Fruit fly (Drosophila melanogaster) whole organism, embryonic: ENCODE results near the gene CG1628.

Experiments used
- Abd-B ChIP-seq: fragments of 200-800 bp; sonication (Bioruptor generic); optimal IDR thresholded peaks from 2 replicates; lab custom pipeline; 2018; ENCODE audit warnings: missing biosample characterization, mild to moderate bottlenecking, missing genetic modification characterization, moderate library complexity
- Atf3 ChIP-seq: fragments of 200-800 bp; sonication (Bioruptor generic); optimal IDR thresholded peaks from 3 replicates; lab custom pipeline; 2016; ENCODE audit warnings: missing biosample characterization, missing genetic modification characterization
- CG10979 ChIP-seq: fragments of 200-800 bp; sonication (Bioruptor generic); optimal IDR thresholded peaks from 2 replicates; lab custom pipeline; 2018; ENCODE audit warnings: missing biosample characterization, mild to moderate bottlenecking, missing genetic modification characterization, moderate library complexity
- CG12769 ChIP-seq: fragments of 200-800 bp; sonication (Bioruptor generic); optimal IDR thresholded peaks from 2 replicates; lab custom pipeline; 2019; ENCODE audit warnings: missing biosample characterization, mild to moderate bottlenecking, missing genetic modification characterization, moderate library complexity
- CG1603 ChIP-seq: fragments of 200-800 bp; sonication (Bioruptor generic); optimal IDR thresholded peaks from 2 replicates; lab custom pipeline; 2019; ENCODE audit warnings: missing biosample characterization, mild to moderate bottlenecking, missing genetic modification characterization, moderate library complexity
- CG17385 ChIP-seq: fragments of 200-800 bp; sonication (Bioruptor generic); optimal IDR thresholded peaks from 3 replicates; lab custom pipeline; 2018; ENCODE audit warnings: missing biosample characterization, mild to moderate bottlenecking, missing genetic modification characterization
- CG18619 ChIP-seq: fragments of 200-800 bp; sonication (Bioruptor generic); optimal IDR thresholded peaks from 3 replicates; lab custom pipeline; 2017; ENCODE audit warnings: missing biosample characterization, mild to moderate bottlenecking, missing genetic modification characterization
- CG2678 ChIP-seq: fragments of 200-800 bp; sonication (Bioruptor generic); optimal IDR thresholded peaks from 3 replicates; lab custom pipeline; 2019; ENCODE audit warnings: missing biosample characterization, mild to moderate bottlenecking, missing genetic modification characterization, moderate library complexity
- CG2712 ChIP-seq: fragments of 200-800 bp; optimal IDR thresholded peaks from 3 replicates; lab custom pipeline; 2019; ENCODE audit warnings: missing biosample characterization, mild to moderate bottlenecking, missing genetic modification characterization, moderate library complexity
- CG32532 ChIP-seq: fragments of 200-800 bp; sonication (Bioruptor generic); IDR thresholded peaks from 2 replicates; pipeline ENCODE4 v1.3.6; 2022; ENCODE audit warnings: missing biosample characterization, missing genetic modification characterization
- CG4282 ChIP-seq: fragments of 200-800 bp; sonication (Bioruptor generic); optimal IDR thresholded peaks from 2 replicates; lab custom pipeline; 2016; ENCODE audit warnings: missing biosample characterization, missing genetic modification characterization
- CG4730 ChIP-seq: fragments of 200-800 bp; sonication (Bioruptor generic); IDR thresholded peaks from 2 replicates; pipeline ENCODE4 v1.3.6; 2022; ENCODE audit warnings: missing biosample characterization, missing genetic modification characterization
- CG6689 ChIP-seq: fragments of 200-800 bp; sonication (Bioruptor generic); IDR thresholded peaks from 2 replicates; pipeline ENCODE4 v1.3.6; 2022; ENCODE audit warnings: missing biosample characterization, missing genetic modification characterization
- CG7357 ChIP-seq: fragments of 200-800 bp; sonication (Bioruptor generic); IDR thresholded peaks from 3 replicates; pipeline ENCODE4 v1.3.6; 2022; ENCODE audit warnings: missing biosample characterization, missing genetic modification characterization
- CG7745 ChIP-seq: fragments of 200-800 bp; sonication (Bioruptor generic); optimal IDR thresholded peaks from 2 replicates; lab custom pipeline; 2018; ENCODE audit warnings: missing biosample characterization, mild to moderate bottlenecking, missing genetic modification characterization, moderate library complexity
- CG8944 ChIP-seq: fragments of 200-800 bp; sonication (Bioruptor generic); optimal IDR thresholded peaks from 3 replicates; lab custom pipeline; 2016; ENCODE audit warnings: missing biosample characterization, missing genetic modification characterization
- CG9727 ChIP-seq: fragments of 200-800 bp; sonication (Bioruptor generic); optimal IDR thresholded peaks from 3 replicates; lab custom pipeline; 2017; ENCODE audit warnings: missing biosample characterization, mild to moderate bottlenecking, missing genetic modification characterization
- Drgx ChIP-seq: fragments of 200-800 bp; sonication (Bioruptor generic); IDR thresholded peaks from 2 replicates; pipeline ENCODE4 v1.3.6; 2022; ENCODE audit warnings: missing biosample characterization, missing genetic modification characterization
- HHEX ChIP-seq: fragments of 200-800 bp; sonication (Bioruptor generic); optimal IDR thresholded peaks from 3 replicates; lab custom pipeline; 2017; ENCODE audit warnings: missing biosample characterization, mild to moderate bottlenecking, missing genetic modification characterization, missing genetic modification reagents
- HLH3B ChIP-seq: fragments of 200-800 bp; sonication (Bioruptor generic); IDR thresholded peaks from 2 replicates; pipeline ENCODE4 v1.3.6; 2022; ENCODE audit warnings: missing biosample characterization, missing genetic modification characterization
- HLH54F ChIP-seq: fragments of 200-800 bp; sonication (Bioruptor generic); optimal IDR thresholded peaks from 3 replicates; lab custom pipeline; 2016; ENCODE audit warnings: missing biosample characterization, missing genetic modification characterization
- Hr39 ChIP-seq: fragments of >200 bp; optimal IDR thresholded peaks from 2 replicates; lab custom pipeline; 2017
- Med ChIP-seq: fragments of 200-800 bp; sonication (Bioruptor generic); peaks from one replicate; lab custom pipeline; 2016; ENCODE audit warnings: missing biosample characterization, missing genetic modification characterization, mild to moderate bottlenecking, inconsistent platforms, moderate library complexity
- NFAT ChIP-seq: fragments of 200-800 bp; sonication (Bioruptor generic); IDR thresholded peaks from 2 replicates; pipeline ENCODE4 v1.3.6; 2022; ENCODE audit warnings: missing biosample characterization, missing genetic modification characterization
- Ptx1 ChIP-seq: fragments of 200-800 bp; sonication (Bioruptor generic); IDR thresholded peaks from 2 replicates; pipeline ENCODE4 v1.3.6; 2022; ENCODE audit warnings: missing biosample characterization, missing genetic modification characterization
- Scr ChIP-seq: fragments of 200-800 bp; sonication (Bioruptor generic); IDR thresholded peaks from 2 replicates; pipeline ENCODE4 v1.3.6; 2022; ENCODE audit warnings: missing biosample characterization, missing genetic modification characterization; ENCODE audit not compliant: partially characterized antibody
- Six4 ChIP-seq: fragments of 200-800 bp; sonication (Bioruptor generic); optimal IDR thresholded peaks from 2 replicates; lab custom pipeline; 2016; ENCODE audit warnings: missing biosample characterization, missing genetic modification characterization
- Sox102F ChIP-seq: fragments of 200-800 bp; sonication (Bioruptor generic); optimal IDR thresholded peaks from 2 replicates; lab custom pipeline; 2018; ENCODE audit warnings: missing biosample characterization, mild to moderate bottlenecking, missing genetic modification characterization, moderate library complexity
- amos ChIP-seq: fragments of 200-800 bp; sonication (Bioruptor generic); IDR thresholded peaks from 2 replicates; pipeline ENCODE4 v1.3.6; 2022; ENCODE audit warnings: missing biosample characterization, missing genetic modification characterization; ENCODE audit not compliant: partially characterized antibody
- bsh ChIP-seq, 2 experiments: fragments of 200-800 bp; sonication (Bioruptor generic); optimal IDR thresholded peaks; 2 replicates each; lab custom pipeline; 2017 to 2018; ENCODE audit warnings: mild to moderate bottlenecking in 2 of 2, missing biosample characterization in 2 of 2, missing genetic modification characterization in 2 of 2, moderate library complexity in 1 of 2
- corto ChIP-seq: fragments of 200-800 bp; sonication (Bioruptor generic); optimal IDR thresholded peaks from 2 replicates; lab custom pipeline; 2016; ENCODE audit warnings: missing biosample characterization, mild to moderate bottlenecking, missing genetic modification characterization, moderate library complexity
- dimm ChIP-seq: fragments of 200-800 bp; sonication (Bioruptor generic); IDR thresholded peaks from 2 replicates; pipeline ENCODE4 v1.3.6; 2022; ENCODE audit warnings: missing biosample characterization, missing genetic modification characterization
- dmrt11E ChIP-seq: fragments of 200-800 bp; sonication (Bioruptor generic); optimal IDR thresholded peaks from 3 replicates; lab custom pipeline; 2018; ENCODE audit warnings: missing biosample characterization, mild to moderate bottlenecking, missing genetic modification characterization, moderate library complexity
- dmrt99B ChIP-seq: fragments of 200-800 bp; sonication (Bioruptor generic); optimal IDR thresholded peaks from 2 replicates; lab custom pipeline; 2018; ENCODE audit warnings: missing biosample characterization, mild to moderate bottlenecking, missing genetic modification characterization, moderate library complexity
- ems ChIP-seq: fragments of 200-800 bp; sonication (Bioruptor generic); optimal IDR thresholded peaks from 3 replicates; lab custom pipeline; 2016; ENCODE audit warnings: missing biosample characterization, missing genetic modification characterization
- exex ChIP-seq: fragments of 200-800 bp; sonication (Bioruptor generic); optimal IDR thresholded peaks from 4 replicates; lab custom pipeline; 2018; ENCODE audit warnings: missing biosample characterization, mild to moderate bottlenecking, missing genetic modification characterization, moderate library complexity
- fd102C ChIP-seq: fragments of 200-800 bp; sonication (Bioruptor generic); optimal IDR thresholded peaks from 2 replicates; lab custom pipeline; 2018; ENCODE audit warnings: missing biosample characterization, mild to moderate bottlenecking, missing genetic modification characterization, moderate library complexity
- gem ChIP-seq: fragments of 200-800 bp; sonication (Bioruptor generic); optimal IDR thresholded peaks from 2 replicates; lab custom pipeline; 2019; ENCODE audit warnings: missing biosample characterization, mild to moderate bottlenecking, missing genetic modification characterization, moderate library complexity
- grau ChIP-seq: fragments of 200-800 bp; optimal IDR thresholded peaks from 3 replicates; lab custom pipeline; 2019; ENCODE audit warnings: missing biosample characterization, mild to moderate bottlenecking, missing genetic modification characterization, moderate library complexity
- hb ChIP-seq: fragments of 200-800 bp; sonication (Bioruptor generic); IDR thresholded peaks from 3 replicates; pipeline ENCODE4 v1.3.6; 2022; ENCODE audit warnings: missing biosample characterization, missing genetic modification characterization; ENCODE audit not compliant: partially characterized antibody
- insv ChIP-seq, 2 experiments: fragments of 200-800 bp; sonication (Bioruptor generic); optimal IDR thresholded peaks; 3 replicates each; lab custom pipeline; 2016 to 2018; ENCODE audit warnings: missing biosample characterization in 2 of 2, missing genetic modification characterization in 2 of 2
- lbe ChIP-seq: fragments of 200-800 bp; sonication (Bioruptor generic); optimal IDR thresholded peaks from 2 replicates; lab custom pipeline; 2016; ENCODE audit warnings: missing biosample characterization, mild to moderate bottlenecking, missing genetic modification characterization
- nmo ChIP-seq: fragments of 200-800 bp; sonication (Bioruptor generic); optimal IDR thresholded peaks from 2 replicates; lab custom pipeline; 2018; ENCODE audit warnings: missing biosample characterization, mild to moderate bottlenecking, missing genetic modification characterization, moderate library complexity
- nom ChIP-seq: fragments of 200-800 bp; sonication (Bioruptor generic); optimal IDR thresholded peaks from 2 replicates; lab custom pipeline; 2017; ENCODE audit warnings: missing biosample characterization, missing genetic modification characterization, mild to moderate bottlenecking, moderate library complexity, missing genetic modification reagents
- phol ChIP-seq: fragments of 200-800 bp; sonication (Bioruptor generic); optimal IDR thresholded peaks from 3 replicates; lab custom pipeline; 2018; ENCODE audit warnings: missing biosample characterization, mild to moderate bottlenecking, missing genetic modification characterization, moderate library complexity
- pum ChIP-seq: fragments of 200-800 bp; sonication (Bioruptor generic); optimal IDR thresholded peaks from 2 replicates; lab custom pipeline; 2016; ENCODE audit warnings: missing biosample characterization, missing genetic modification characterization
- row ChIP-seq: fragments of 200-800 bp; sonication (Bioruptor generic); IDR thresholded peaks from 3 replicates; pipeline ENCODE4 v1.3.6; 2022; ENCODE audit warnings: missing biosample characterization, missing genetic modification characterization
- sens ChIP-seq: fragments of 200-800 bp; sonication (Bioruptor generic); peaks from one replicate; lab custom pipeline; 2016; ENCODE audit warnings: missing biosample characterization, missing genetic modification characterization
- stc ChIP-seq: fragments of 200-800 bp; sonication (Bioruptor generic); IDR thresholded peaks from 2 replicates; pipeline ENCODE4 v1.3.6; 2022; ENCODE audit warnings: missing biosample characterization, missing genetic modification characterization

Gene CG1628

dm6 chrX:10585158-10585634 is 17.3 kb downstream of the CG1628 start, which contains the start of gene spri (continued):
- TF ChIP-seq nom, result peak; percentile 88
- peak; percentile 86 for TF ChIP-seq Med (GFP tag; lab: Kevin White, UChicago)
- TF ChIP-seq hb (GFP tag; lab: Robert Waterston, UW), result no peak
- TF ChIP-seq Hr39 (lab: Kevin White, UChicago), result no peak
- TF ChIP-seq HLH3B (GFP tag; lab: Robert Waterston, UW), result 0 out of 2 replicates have a peak, but pooled peaks have one; percentile 37
- peak; percentile 6 for TF ChIP-seq dmrt99B (tag; lab: Kevin White, UChicago)
- peak; percentile 12; the same call in 1 of the 2 replicates for TF ChIP-seq amos
- TF ChIP-seq CG12769 (tag; lab: Kevin White, UChicago), result peak; percentile 48
- no peak for TF ChIP-seq fd102C
- peak; percentile 52; the same call in 1 of the 2 replicates for TF ChIP-seq Drgx (GFP tag; lab: Robert Waterston, UW)
- peak; percentile 51 for TF ChIP-seq CG32532 (GFP tag; lab: Robert Waterston, UW)
- no peak for TF ChIP-seq pum
- TF ChIP-seq row (GFP tag; lab: Robert Waterston, UW), result peak; percentile 57
- TF ChIP-seq exex (tag; lab: Kevin White, UChicago), result peak; percentile 4
- no peak for TF ChIP-seq CG8944 (GFP tag; lab: Kevin White, UChicago)
- TF ChIP-seq CG7745 (tag; lab: Kevin White, UChicago), result no peak

- TF ChIP-seq nom, result peak; percentile 48
- TF ChIP-seq lbe, result peak; percentile 90
- no peak for TF ChIP-seq Six4
- TF ChIP-seq phol (tag; lab: Kevin White, UChicago), result peak; percentile 10
- peak; percentile 3 for TF ChIP-seq CG9727 (GFP tag; lab: Kevin White, UChicago)
- TF ChIP-seq CG1603, result peak; percentile 22
- TF ChIP-seq Drgx (GFP tag; lab: Robert Waterston, UW), result peak; percentile 55; the same call in 1 of the 2 replicates
- TF ChIP-seq Sox102F (GFP tag; lab: Kevin White, UChicago), result peak; percentile 25
- TF ChIP-seq CG2678 (tag; lab: Kevin White, UChicago), result no peak
- no peak for TF ChIP-seq Hr39 (lab: Kevin White, UChicago)
- TF ChIP-seq CG7357 (GFP tag; lab: Robert Waterston, UW), result no peak
- no peak for TF ChIP-seq Atf3 (GFP tag; lab: Kevin White, UChicago)
- peak; percentile 78 for TF ChIP-seq sens (GFP tag; lab: Kevin White, UChicago)
- TF ChIP-seq Scr (GFP tag; lab: Robert Waterston, UW), result no peak
- no peak for TF ChIP-seq stc (GFP tag; lab: Robert Waterston, UW)
- TF ChIP-seq CG17385, result no peak
- no peak for TF ChIP-seq CG4730
- peak; percentile 50 for TF ChIP-seq grau (tag; lab: Kevin White, UChicago)
- peak; percentile 74 for TF ChIP-seq Med (GFP tag; lab: Kevin White, UChicago)
- TF ChIP-seq CG10979 (tag; lab: Kevin White, UChicago), result peak; percentile 5
- no peak for TF ChIP-seq CG18619 (GFP tag; lab: Kevin White, UChicago)
- peak; percentile 34; the same call in 1 of the 2 replicates for TF ChIP-seq Ptx1 (GFP tag; lab: Robert Waterston, UW)
- peak; percentile 7 for TF ChIP-seq nmo (GFP tag; lab: Kevin White, UChicago)
- peak; percentile 2 for TF ChIP-seq ems (GFP tag; lab: Kevin White, UChicago)
- no peak for TF ChIP-seq dimm (GFP tag; lab: Robert Waterston, UW)
- peak; percentile 86 for TF ChIP-seq corto (GFP tag; lab: Kevin White, UChicago)
- TF ChIP-seq CG4282, result no peak
- peak; percentile 44 for TF ChIP-seq gem (tag; lab: Kevin White, UChicago)
- no peak for TF ChIP-seq HLH54F (GFP tag; lab: Kevin White, UChicago)
- no peak for TF ChIP-seq Abd-B (GFP tag; lab: Kevin White, UChicago)
- 0 out of 2 replicates have a peak, but pooled peaks have one; percentile 10 for TF ChIP-seq CG6689 (GFP tag; lab: Robert Waterston, UW)
- TF ChIP-seq insv (GFP tag; optimal IDR thresholded peaks at IDR 0.05; lab: Kevin White, UChicago), result no peak
- peak; percentile 25 for TF ChIP-seq CG2712 (tag; lab: Kevin White, UChicago)
- no peak for TF ChIP-seq NFAT (GFP tag; lab: Robert Waterston, UW)
- peak; percentile 2 for TF ChIP-seq dmrt11E (tag; lab: Kevin White, UChicago)
- peak; percentile 27 to 54 for TF ChIP-seq bsh (GFP tag; optimal IDR thresholded peaks at IDR 0.05; lab: Kevin White, UChicago)
- TF ChIP-seq HHEX (GFP tag; lab: Kevin White, UChicago), result no peak
Measured at dm6 chrX:10584461-10584860, 18.1 kb downstream of the CG1628 start.
